Fruit fly (Drosophila melanogaster): Measurements from ENCODE around the gene CG11555.
A peak's percentile ranks its signal among the peaks of the same experiment; 100 is the strongest.

The CG11555 gene

DNA sequence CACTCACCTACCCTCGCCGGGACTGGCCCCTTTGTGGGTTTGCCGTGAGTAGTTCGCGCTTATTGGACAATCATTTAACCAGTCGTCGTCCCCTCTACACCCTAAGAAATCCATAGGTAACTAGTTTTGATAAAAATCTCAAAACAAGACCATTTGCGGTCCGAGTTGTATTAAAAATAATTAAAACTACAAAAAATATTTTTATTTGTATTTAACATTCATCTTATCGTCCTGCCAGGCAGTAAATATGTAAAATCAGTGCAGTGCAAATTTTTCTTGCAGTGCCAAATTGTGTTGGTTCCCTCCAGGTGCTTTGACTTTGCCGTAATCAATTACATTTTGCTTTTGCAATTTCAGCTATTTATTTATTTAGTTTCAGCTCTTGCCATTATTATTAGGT, 29.8 kb upstream of the CG11555 start (continued):
- no peak for TF ChIP-seq CG2129 (GFP tag; IDR thresholded peaks at IDR 0.05; ENCODE audit: partially characterized antibody)
- no peak for TF ChIP-seq gsb-n (tag; optimal IDR thresholded peaks at IDR 0.05)
- TF ChIP-seq kah (GFP tag; optimal IDR thresholded peaks at IDR 0.05) = no peak
- TF ChIP-seq dan (GFP tag; IDR thresholded peaks at IDR 0.05) = no peak
- TF ChIP-seq CG3995 (GFP tag; optimal IDR thresholded peaks at IDR 0.05) = no peak
- no peak; the same call in 1 of the 2 replicates for TF ChIP-seq CG11247 (GFP tag; IDR thresholded peaks at IDR 0.05)
- TF ChIP-seq lilli (GFP tag; optimal IDR thresholded peaks at IDR 0.05) = peak; percentile 34
- no peak for TF ChIP-seq nmo (GFP tag; optimal IDR thresholded peaks at IDR 0.05)
- TF ChIP-seq vvl (GFP tag; IDR thresholded peaks at IDR 0.05) = no peak
- TF ChIP-seq klu (GFP tag; IDR thresholded peaks at IDR 0.05) = 0 out of 2 replicates have a peak, but pooled peaks have one; percentile 16
- no peak for TF ChIP-seq nom (GFP tag; optimal IDR thresholded peaks at IDR 0.05)
- no peak for TF ChIP-seq CG11085 (GFP tag; IDR thresholded peaks at IDR 0.05)
- TF ChIP-seq ac (GFP tag; optimal IDR thresholded peaks at IDR 0.05) = no peak
- TF ChIP-seq pfk (GFP tag; optimal IDR thresholded peaks at IDR 0.05) = no peak
- no peak for TF ChIP-seq pnt (GFP tag; optimal IDR thresholded peaks at IDR 0.05)
- no peak for TF ChIP-seq Nf-YA (GFP tag; IDR thresholded peaks at IDR 0.05)
- TF ChIP-seq CG18764 (GFP tag; optimal IDR thresholded peaks at IDR 0.05) = no peak
- no peak for TF ChIP-seq CG9797 (GFP tag; optimal IDR thresholded peaks at IDR 0.05)
- no peak for TF ChIP-seq jumu (GFP tag; optimal IDR thresholded peaks at IDR 0.05)
- TF ChIP-seq CG12391 (tag; optimal IDR thresholded peaks at IDR 0.05) = peak; percentile 28
- TF ChIP-seq Dad (GFP tag; optimal IDR thresholded peaks at IDR 0.05) = no peak
- TF ChIP-seq HLH4C (GFP tag; IDR thresholded peaks at IDR 0.05; ENCODE audit: partially characterized antibody) = no peak
- TF ChIP-seq hkb (optimal IDR thresholded peaks at IDR 0.05) = no peak
- TF ChIP-seq hkb (GFP tag; IDR thresholded peaks at IDR 0.05) = peak; percentile 15; the same call in 1 of the 2 replicates
- TF ChIP-seq fu2 (GFP tag; optimal IDR thresholded peaks at IDR 0.05) = no peak
- peak; percentile 3 for TF ChIP-seq CG13296 (GFP tag; optimal IDR thresholded peaks at IDR 0.05)
- TF ChIP-seq Lhr (GFP tag; optimal IDR thresholded peaks at IDR 0.05) = no peak
- TF ChIP-seq CG14860 (GFP tag; IDR thresholded peaks at IDR 0.05; ENCODE audit: partially characterized antibody) = no peak
- TF ChIP-seq CG14441 (GFP tag; IDR thresholded peaks at IDR 0.05) = peak; percentile 54; the same call in 1 of the 2 replicates
- no peak for TF ChIP-seq CG7745 (tag; optimal IDR thresholded peaks at IDR 0.05)
- TF ChIP-seq CG7928 (GFP tag; optimal IDR thresholded peaks at IDR 0.05) = no peak
- no peak for TF ChIP-seq sens-2 (GFP tag; IDR thresholded peaks at IDR 0.05)
- TF ChIP-seq CG32767 (GFP tag; IDR thresholded peaks at IDR 0.05) = no peak
- TF ChIP-seq CG1792 (GFP tag; optimal IDR thresholded peaks at IDR 0.05) = no peak
- TF ChIP-seq chif (GFP tag; optimal IDR thresholded peaks at IDR 0.05) = no peak
- TF ChIP-seq CG3281 (GFP tag; optimal IDR thresholded peaks at IDR 0.05) = no peak
- TF ChIP-seq tup (GFP tag; optimal IDR thresholded peaks at IDR 0.05) = no peak
- TF ChIP-seq lab (GFP tag; optimal IDR thresholded peaks at IDR 0.05) = peak; percentile 53
- no peak for TF ChIP-seq CG11723 (GFP tag; optimal IDR thresholded peaks at IDR 0.05)
- no peak for TF ChIP-seq Dek (tag; optimal IDR thresholded peaks at IDR 0.05)
- no peak for TF ChIP-seq chm (GFP tag; IDR thresholded peaks at IDR 0.05)
- peak; percentile 21 for TF ChIP-seq Fer1 (GFP tag; optimal IDR thresholded peaks at IDR 0.05)
- no peak for TF ChIP-seq Dip2 (GFP tag; IDR thresholded peaks at IDR 0.05)
- no peak for TF ChIP-seq aop (GFP tag; IDR thresholded peaks at IDR 0.05)
- TF ChIP-seq ssp (GFP tag; IDR thresholded peaks at IDR 0.05) = no peak
- TF ChIP-seq otp (GFP tag; IDR thresholded peaks at IDR 0.05) = no peak
- no peak for TF ChIP-seq Doc2 (GFP tag; IDR thresholded peaks at IDR 0.05)
- TF ChIP-seq CG4617 (GFP tag; optimal IDR thresholded peaks at IDR 0.05; ENCODE audit: borderline replicate concordance) = no peak
- no peak for TF ChIP-seq trem (tag; optimal IDR thresholded peaks at IDR 0.05)
- TF ChIP-seq Sry-β (GFP tag; optimal IDR thresholded peaks at IDR 0.05) = no peak
- TF ChIP-seq CG15601 (tag; optimal IDR thresholded peaks at IDR 0.05) = no peak
- no peak for TF ChIP-seq nerfin-2 (GFP tag; IDR thresholded peaks at IDR 0.05; ENCODE audit: partially characterized antibody)
